Fruit fly (Drosophila melanogaster) whole organism, embryonic: ENCODE data around the gene Arp10.

ENCODE experiments used
- Blimp-1 ChIP-seq: fragments of 200-800 bp; sonication (Bioruptor generic); optimal IDR thresholded peaks from 3 replicates; lab custom pipeline; 2018; ENCODE audit warnings: missing biosample characterization, missing genetic modification characterization, mild to moderate bottlenecking, moderate library complexity, missing genetic modification reagents
- CG10654 ChIP-seq: fragments of 200-800 bp; sonication (Bioruptor generic); optimal IDR thresholded peaks from 2 replicates; lab custom pipeline; 2016; ENCODE audit warnings: missing biosample characterization, missing genetic modification characterization
- CG17829 ChIP-seq: fragments of 200-800 bp; optimal IDR thresholded peaks from 2 replicates; lab custom pipeline; 2019; ENCODE audit warnings: missing biosample characterization, mild to moderate bottlenecking, missing genetic modification characterization, moderate library complexity
- CG18476 ChIP-seq: fragments of 200-800 bp; sonication (Bioruptor generic); optimal IDR thresholded peaks from 2 replicates; lab custom pipeline; 2016; ENCODE audit warnings: missing biosample characterization, mild to moderate bottlenecking, missing genetic modification characterization
- CG4404 ChIP-seq: fragments of 200-800 bp; sonication (Bioruptor generic); IDR thresholded peaks from 2 replicates; pipeline ENCODE4 v1.3.6; 2022; ENCODE audit warnings: missing biosample characterization, missing genetic modification characterization
- CG6854 ChIP-seq: fragments of 200-800 bp; sonication (Bioruptor generic); optimal IDR thresholded peaks from 3 replicates; lab custom pipeline; 2017; ENCODE audit warnings: missing biosample characterization, mild to moderate bottlenecking, missing genetic modification characterization
- Mrtf ChIP-seq: fragments of 200-800 bp; sonication (Bioruptor generic); IDR thresholded peaks from 3 replicates; pipeline ENCODE4 v1.3.6; 2022; ENCODE audit warnings: missing biosample characterization, missing genetic modification characterization
- YL-1 ChIP-seq: fragments of 200-800 bp; sonication (Bioruptor generic); optimal IDR thresholded peaks from 3 replicates; lab custom pipeline; 2017; ENCODE audit warnings: missing biosample characterization, mild to moderate bottlenecking, missing genetic modification characterization
- schlank ChIP-seq: fragments of 200-800 bp; sonication (Bioruptor generic); optimal IDR thresholded peaks from 2 replicates; lab custom pipeline; 2018; ENCODE audit warnings: missing biosample characterization, mild to moderate bottlenecking, missing genetic modification characterization

- no peak for TF ChIP-seq Blimp-1
- TF ChIP-seq CG4404 = no peak
- no peak for TF ChIP-seq CG6854 (GFP tag; lab: Kevin White, UChicago)
- TF ChIP-seq CG17829 (tag; lab: Kevin White, UChicago) = no peak
- TF ChIP-seq schlank (tag; lab: Kevin White, UChicago) = no peak
- no peak for TF ChIP-seq YL-1 (GFP tag; lab: Kevin White, UChicago)
- TF ChIP-seq Mrtf (GFP tag; lab: Robert Waterston, UW) = no peak
- TF ChIP-seq CG10654 = no peak
- TF ChIP-seq CG18476 (GFP tag; lab: Kevin White, UChicago) = no peak
Observed at dm6 chrX:19679207-19679606, 33.2 kb upstream of the Arp10 start.
